Worm (Caenorhabditis elegans): ENCODE results near the gene mrck-1.
A peak's percentile ranks its signal among the peaks of the same experiment; 100 is the strongest.

mrck-1 gene

DNA sequence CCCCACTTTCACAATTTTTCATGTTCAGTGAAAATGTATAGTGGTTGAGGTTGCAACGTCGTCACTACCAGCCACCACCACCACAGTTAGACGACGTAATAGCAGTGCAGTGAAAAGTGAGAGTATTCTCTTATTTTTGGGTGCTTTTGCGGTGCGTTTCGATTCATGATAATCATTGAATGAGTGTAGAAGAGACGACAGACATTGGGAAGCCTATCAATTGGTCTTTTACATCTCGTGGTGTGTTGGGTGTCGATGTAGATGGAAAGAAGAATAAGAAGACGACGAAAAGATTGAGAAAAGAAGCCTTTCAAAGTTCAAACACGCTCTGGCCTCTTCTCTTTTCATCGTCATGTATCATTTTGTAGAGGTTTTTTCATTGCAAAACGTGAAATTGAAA is 27.2 kb downstream of the mrck-1 start:
- TF ChIP-seq mml-1 (tag; optimal IDR thresholded peaks at IDR 0.05) (peak; percentile 31), elt-2 (tag; optimal IDR thresholded peaks at IDR 0.05) (peak; percentile 30), eor-1 (tag; optimal IDR thresholded peaks at IDR 0.05) (no peak), tbx-2 (tag; optimal IDR thresholded peaks at IDR 0.05) (peak; percentile 22), mdl-1 (tag; optimal IDR thresholded peaks at IDR 0.05) (peak; percentile 44), nfya-1 (tag; optimal IDR thresholded peaks at IDR 0.05; ENCODE audit: insufficient read depth) (peak; percentile 53), pqm-1 (tag; optimal IDR thresholded peaks at IDR 0.05) (peak; percentile 69), nhr-43 (tag; optimal IDR thresholded peaks at IDR 0.05; ENCODE audit: poor library complexity, severe bottlenecking) (peak; percentile 95), nhr-77 (tag; optimal IDR thresholded peaks at IDR 0.05) (no peak), nhr-25 (tag; optimal IDR thresholded peaks at IDR 0.05) (peak; percentile 94), aly-2 (tag; optimal IDR thresholded peaks at IDR 0.05) (no peak), nhr-23 (tag; optimal IDR thresholded peaks at IDR 0.05) (peak; percentile 72), elt-3 (tag; optimal IDR thresholded peaks at IDR 0.05) (peak in 2 of 3 experiments; percentile 15 to 74), R02D3.7 (tag; optimal IDR thresholded peaks at IDR 0.05) (peak; percentile 38)

DNA sequence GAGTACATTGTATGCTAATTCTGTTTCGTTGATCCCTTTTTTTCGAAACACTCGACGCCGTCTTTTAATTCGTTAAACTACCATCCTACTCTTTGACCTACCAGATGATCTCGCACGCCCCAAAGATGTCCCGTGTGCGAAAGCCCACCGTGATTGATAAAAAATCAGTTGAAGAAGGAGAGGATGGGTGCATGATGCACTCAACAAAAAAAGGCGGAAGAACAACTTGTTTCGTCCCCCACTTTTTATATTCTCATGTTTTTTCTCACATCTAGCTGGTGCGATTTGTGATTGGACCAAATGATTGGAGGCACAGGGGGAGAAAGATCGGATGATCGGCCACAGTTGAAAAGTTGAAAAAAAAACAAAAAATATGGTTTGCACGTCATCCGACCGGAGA is 28.7 kb downstream of the mrck-1 start:
- TF ChIP-seq nhr-237 (tag; optimal IDR thresholded peaks at IDR 0.05) (no peak), nhr-43 (tag; optimal IDR thresholded peaks at IDR 0.05; ENCODE audit: poor library complexity, severe bottlenecking) (peak; percentile 77), eor-1 (tag; optimal IDR thresholded peaks at IDR 0.05) (no peak), fos-1 (tag; optimal IDR thresholded peaks at IDR 0.05) (no peak), ceh-82 (tag; optimal IDR thresholded peaks at IDR 0.05) (no peak), snpc-4 (tag; optimal IDR thresholded peaks at IDR 0.05) (no peak), aly-2 (tag; optimal IDR thresholded peaks at IDR 0.05) (no peak), jun-1 (tag; optimal IDR thresholded peaks at IDR 0.05) (no peak), ztf-11 (tag; optimal IDR thresholded peaks at IDR 0.05) (no peak), nhr-77 (tag; optimal IDR thresholded peaks at IDR 0.05) (no peak), nhr-76 (tag; optimal IDR thresholded peaks at IDR 0.05) (peak; percentile 27), hmg-11 (tag; optimal IDR thresholded peaks at IDR 0.05) (no peak), nhr-23 (tag; optimal IDR thresholded peaks at IDR 0.05) (peak; percentile 30), R02D3.7 (tag; optimal IDR thresholded peaks at IDR 0.05) (no peak), nhr-25 (tag; optimal IDR thresholded peaks at IDR 0.05) (peak; percentile 42), nhr-28 (tag; optimal IDR thresholded peaks at IDR 0.05) (no peak)

DNA sequence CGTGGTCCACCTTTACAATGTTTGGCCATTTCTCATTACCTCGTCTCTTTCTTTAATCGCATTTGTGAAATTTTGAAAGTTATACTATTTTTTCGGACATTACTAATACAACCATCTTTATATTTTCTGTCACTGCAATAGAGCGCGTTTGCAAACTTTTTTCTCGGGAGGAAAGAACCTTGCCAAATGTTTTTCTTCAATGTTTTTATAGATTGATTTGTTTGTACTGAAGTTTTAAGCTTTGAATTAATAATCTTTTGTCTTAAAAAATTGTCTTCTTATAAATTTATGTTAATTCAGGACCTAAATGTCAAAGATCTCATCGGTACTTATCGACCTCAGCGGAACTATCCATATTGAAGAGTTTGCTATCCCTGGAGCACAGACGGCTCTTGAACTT is 32.2 kb downstream of the mrck-1 start, which contains the start of gene K08B12.3:
Gene K08B12.3 (plus strand): TSS at position 301 of the 400 bp plus-strand sequence.
- TF ChIP-seq aly-2 (tag; optimal IDR thresholded peaks at IDR 0.05) (no peak), pha-4 (tag; optimal IDR thresholded peaks at IDR 0.05) (peak; percentile 44)

DNA sequence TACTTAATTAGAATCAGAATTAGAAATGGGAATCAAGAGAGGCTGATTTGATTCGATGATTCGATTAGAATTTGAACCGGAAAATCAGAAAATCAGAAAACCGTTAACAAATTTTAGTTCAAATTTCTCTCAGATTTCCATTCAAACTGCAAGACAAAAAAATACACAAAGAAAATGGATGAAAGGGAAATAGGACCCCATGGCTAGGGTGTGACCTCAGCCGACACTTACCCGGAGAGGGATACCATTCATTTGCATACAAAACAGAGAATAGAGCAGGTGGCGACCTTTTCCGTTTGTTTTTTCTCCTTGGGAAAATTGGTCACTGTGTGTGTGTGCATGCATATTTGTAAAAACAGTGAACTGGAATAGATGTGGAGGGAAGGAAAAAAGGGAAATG is 33.1 kb downstream of the mrck-1 start:
- TF ChIP-seq lsy-12 (tag; optimal IDR thresholded peaks at IDR 0.05), result no peak
- TF ChIP-seq unc-62 (GFP tag; optimal IDR thresholded peaks at IDR 0.05), result no peak
- no peak for TF ChIP-seq eor-1 (tag; optimal IDR thresholded peaks at IDR 0.05)
- no peak for TF ChIP-seq ceh-28 (tag; optimal IDR thresholded peaks at IDR 0.05)

DNA sequence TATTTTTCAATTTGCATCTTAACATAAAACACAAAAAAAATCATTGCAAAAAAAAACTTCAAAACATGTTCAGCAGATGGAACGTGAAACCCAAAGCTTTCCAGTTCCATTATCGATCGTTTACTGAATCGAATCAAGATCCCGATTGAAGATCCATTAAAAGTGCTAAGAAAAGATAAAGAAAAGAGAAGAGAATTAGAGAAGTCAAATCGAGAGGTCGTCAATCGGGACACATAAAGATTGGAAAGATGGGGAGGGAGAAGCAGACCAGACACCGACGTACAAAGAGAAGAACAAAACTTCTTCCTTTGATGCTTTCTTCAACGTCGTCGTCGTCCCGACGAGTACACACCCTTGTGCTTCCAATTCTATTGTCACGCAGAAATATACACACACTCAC is 34.2 kb downstream of the mrck-1 start:
- TF ChIP-seq elt-1 (tag; optimal IDR thresholded peaks at IDR 0.05) (peak; percentile 78), unc-39 (tag; optimal IDR thresholded peaks at IDR 0.05) (no peak), pqm-1 (tag; optimal IDR thresholded peaks at IDR 0.05) (no peak), elt-3 (tag; optimal IDR thresholded peaks at IDR 0.05) (no peak), nhr-67 (tag; optimal IDR thresholded peaks at IDR 0.05) (no peak), zag-1 (tag; optimal IDR thresholded peaks at IDR 0.05) (no peak), lin-15B (tag; optimal IDR thresholded peaks at IDR 0.05) (no peak), mml-1 (tag; optimal IDR thresholded peaks at IDR 0.05) (no peak), ceh-28 (tag; optimal IDR thresholded peaks at IDR 0.05) (peak; percentile 26), tbx-2 (tag; optimal IDR thresholded peaks at IDR 0.05) (no peak), hmg-11 (tag; optimal IDR thresholded peaks at IDR 0.05) (no peak), nfya-1 (tag; optimal IDR thresholded peaks at IDR 0.05; ENCODE audit: insufficient read depth) (peak; percentile 19), ceh-16 (tag; optimal IDR thresholded peaks at IDR 0.05) (no peak), eor-1 (tag; optimal IDR thresholded peaks at IDR 0.05) (no peak), nhr-12 (tag; optimal IDR thresholded peaks at IDR 0.05) (no peak), mdl-1 (tag; optimal IDR thresholded peaks at IDR 0.05) (no peak), snpc-4 (tag; optimal IDR thresholded peaks at IDR 0.05) (no peak), egl-5 (tag; optimal IDR thresholded peaks at IDR 0.05) (peak; percentile 53), elt-2 (tag; optimal IDR thresholded peaks at IDR 0.05) (no peak), nhr-43 (tag; optimal IDR thresholded peaks at IDR 0.05; ENCODE audit: poor library complexity, severe bottlenecking) (no peak), nhr-23 (tag; optimal IDR thresholded peaks at IDR 0.05) (peak; percentile 70), ztf-4 (tag; optimal IDR thresholded peaks at IDR 0.05) (no peak), fkh-2 (tag; optimal IDR thresholded peaks at IDR 0.05) (no peak), fkh-10 (GFP tag; optimal IDR thresholded peaks at IDR 0.05) (no peak), aly-2 (tag; optimal IDR thresholded peaks at IDR 0.05) (no peak), nhr-25 (tag; optimal IDR thresholded peaks at IDR 0.05) (peak; percentile 38), ama-1 (optimal IDR thresholded peaks at IDR 0.05) (no peak), lsy-12 (tag; optimal IDR thresholded peaks at IDR 0.05) (no peak), unc-62 (GFP tag; optimal IDR thresholded peaks at IDR 0.05) (no peak), pha-4 (tag; optimal IDR thresholded peaks at IDR 0.05) (no peak), skn-1 (tag; optimal IDR thresholded peaks at IDR 0.05) (no peak), ZK546.5 (tag; optimal IDR thresholded peaks at IDR 0.05) (no peak), fos-1 (tag; optimal IDR thresholded peaks at IDR 0.05) (no peak), nhr-76 (tag; optimal IDR thresholded peaks at IDR 0.05) (no peak)
